Worm (Caenorhabditis elegans) whole organism, L4 larva: Measurements from ENCODE around the gene T05E12.8.

Experiments
- D1046.2 ChIP-seq: fragments of 200-800 bp; sonication (Bioruptor generic); IDR thresholded peaks from 2 replicates; pipeline ENCODE4 v1.3.6; 2022; ENCODE audit warnings: missing genetic modification characterization, missing compliant biosample characterization
- F49E8.2 ChIP-seq: sonication (generic microtip); optimal IDR thresholded peaks from 2 replicates; lab custom pipeline; 2016; ENCODE audit warnings: missing compliant biosample characterization, mild to moderate bottlenecking, missing genetic modification characterization, borderline replicate concordance
- R02D3.7 ChIP-seq: fragments of 150-350 bp; sonication (generic microtip); optimal IDR thresholded peaks from 3 replicates; lab custom pipeline; 2014; ENCODE audit warnings: missing biosample characterization, missing genetic modification characterization
- Y5F2A.4 ChIP-seq: fragments of 200-800 bp; sonication (Bioruptor generic); optimal IDR thresholded peaks from 2 replicates; lab custom pipeline; 2018; ENCODE audit warnings: mild to moderate bottlenecking, missing genetic modification characterization, missing compliant biosample characterization
- aha-1 ChIP-seq: fragments of 150-350 bp; peaks from one replicate; lab custom pipeline; 2014; ENCODE audit warnings: missing biosample characterization, missing genetic modification characterization
- aly-2 ChIP-seq: sonication (generic microtip); optimal IDR thresholded peaks from 2 replicates; lab custom pipeline; 2018; ENCODE audit warnings: missing biosample characterization, missing genetic modification characterization
- ama-1 ChIP-seq: fragments of 150-350 bp; optimal IDR thresholded peaks from 2 replicates; lab custom pipeline; 2014; ENCODE audit warnings: inconsistent platforms, mixed read lengths
- attf-4 ChIP-seq: sonication (generic microtip); optimal IDR thresholded peaks from 3 replicates; lab custom pipeline; 2017; ENCODE audit warnings: missing biosample characterization, missing genetic modification characterization
- ceh-32 ChIP-seq: sonication (generic microtip); optimal IDR thresholded peaks from 2 replicates; lab custom pipeline; 2016; ENCODE audit warnings: mild to moderate bottlenecking, missing genetic modification characterization, missing compliant biosample characterization; ENCODE audit not compliant: poor library complexity
- daf-16 ChIP-seq, 3 experiments: sonication (generic microtip); optimal IDR thresholded peaks; 2 replicates each; lab custom pipeline; 2016 to 2017; ENCODE audit warnings: missing genetic modification characterization in 3 of 3, missing genetic modification reagents in 3 of 3, mild to moderate bottlenecking in 2 of 3, missing compliant biosample characterization in 2 of 3, missing biosample characterization in 1 of 3, moderate library complexity in 1 of 3
- dmd-6 ChIP-seq: fragments of 200-800 bp; sonication (Bioruptor generic); IDR thresholded peaks from 2 replicates; pipeline ENCODE4 v1.3.6; 2022; ENCODE audit warnings: missing genetic modification reagents, missing genetic modification characterization, missing compliant biosample characterization
- dmd-8 ChIP-seq: fragments of 200-800 bp; sonication (Bioruptor generic); IDR thresholded peaks from 2 replicates; pipeline ENCODE4 v1.3.6; 2022; ENCODE audit warnings: missing genetic modification characterization, missing compliant biosample characterization
- dmd-9 ChIP-seq: fragments of 200-800 bp; sonication (Bioruptor generic); IDR thresholded peaks from 2 replicates; pipeline ENCODE4 v1.3.6; 2022; ENCODE audit warnings: missing genetic modification reagents, missing genetic modification characterization, missing compliant biosample characterization
- duxl-1 ChIP-seq: sonication (generic microtip); optimal IDR thresholded peaks from 2 replicates; lab custom pipeline; 2016; ENCODE audit warnings: mild to moderate bottlenecking, missing genetic modification characterization, moderate library complexity, missing compliant biosample characterization; ENCODE audit not compliant: poor library complexity
- dve-1 ChIP-seq: sonication (generic microtip); optimal IDR thresholded peaks from 2 replicates; lab custom pipeline; 2017; ENCODE audit warnings: antibody characterized with exemption, mild to moderate bottlenecking, missing genetic modification characterization, missing compliant biosample characterization; ENCODE audit not compliant: insufficient read depth
- egl-27 ChIP-seq: sonication (generic microtip); optimal IDR thresholded peaks from 3 replicates; lab custom pipeline; 2017; ENCODE audit warnings: missing biosample characterization, missing genetic modification reagents, missing genetic modification characterization
- egl-43 ChIP-seq: fragments of 200-800 bp; sonication (Bioruptor generic); IDR thresholded peaks from 2 replicates; pipeline ENCODE4 v1.3.6; 2022; ENCODE audit warnings: missing genetic modification reagents, missing genetic modification characterization, missing compliant biosample characterization
- fkh-10 ChIP-seq: fragments of 150-350 bp; optimal IDR thresholded peaks from 2 replicates; lab custom pipeline; 2014; ENCODE audit warnings: missing biosample characterization, missing genetic modification reagents, missing genetic modification characterization
- fos-1 ChIP-seq: fragments of 150-350 bp; optimal IDR thresholded peaks from 2 replicates; lab custom pipeline; 2014; ENCODE audit warnings: missing biosample characterization, missing genetic modification characterization
- gei-8 ChIP-seq: fragments of 200-800 bp; sonication (Bioruptor generic); optimal IDR thresholded peaks from 2 replicates; lab custom pipeline; 2018; ENCODE audit warnings: mild to moderate bottlenecking, missing genetic modification characterization, missing compliant biosample characterization
- hlh-11 ChIP-seq: fragments of 200-800 bp; sonication (Bioruptor generic); optimal IDR thresholded peaks from 2 replicates; lab custom pipeline; 2018; ENCODE audit warnings: mild to moderate bottlenecking, missing genetic modification characterization, missing compliant biosample characterization
- hmg-1.1 ChIP-seq: fragments of 200-800 bp; sonication (Bioruptor generic); IDR thresholded peaks from 2 replicates; pipeline ENCODE4 v1.3.6; 2022; ENCODE audit warnings: missing genetic modification reagents, missing genetic modification characterization, missing compliant biosample characterization
- jun-1 ChIP-seq: fragments of 150-350 bp; optimal IDR thresholded peaks from 2 replicates; lab custom pipeline; 2014; ENCODE audit warnings: missing biosample characterization, missing genetic modification reagents, missing genetic modification characterization
- lin-15B ChIP-seq: fragments of 150-350 bp; sonication (generic microtip); optimal IDR thresholded peaks from 3 replicates; lab custom pipeline; 2014; ENCODE audit warnings: missing biosample characterization, missing genetic modification characterization
- mxl-3 ChIP-seq: fragments of 200-800 bp; sonication (Bioruptor generic); optimal IDR thresholded peaks from 2 replicates; lab custom pipeline; 2018; ENCODE audit warnings: mild to moderate bottlenecking, missing genetic modification characterization, missing compliant biosample characterization
- nhr-25 ChIP-seq: sonication (generic microtip); optimal IDR thresholded peaks from 2 replicates; lab custom pipeline; 2017; ENCODE audit warnings: missing genetic modification characterization, mild to moderate bottlenecking, missing compliant biosample characterization, antibody characterized with exemption, moderate library complexity, borderline replicate concordance; ENCODE audit not compliant: insufficient read depth
- nhr-28 ChIP-seq: fragments of 150-350 bp; optimal IDR thresholded peaks from 2 replicates; lab custom pipeline; 2014; ENCODE audit warnings: missing biosample characterization, missing genetic modification characterization
- nhr-48 ChIP-seq: sonication (generic microtip); optimal IDR thresholded peaks from 2 replicates; lab custom pipeline; 2016; ENCODE audit warnings: mild to moderate bottlenecking, missing genetic modification characterization, missing compliant biosample characterization
- nhr-6 ChIP-seq: fragments of 150-350 bp; optimal IDR thresholded peaks from 2 replicates; lab custom pipeline; 2014; ENCODE audit warnings: missing biosample characterization, missing genetic modification characterization
- nhr-77 ChIP-seq: fragments of 150-350 bp; optimal IDR thresholded peaks from 2 replicates; lab custom pipeline; 2014; ENCODE audit warnings: missing biosample characterization, missing genetic modification characterization
- php-3 ChIP-seq: fragments of 200-800 bp; sonication (Bioruptor generic); IDR thresholded peaks from 2 replicates; pipeline ENCODE4 v1.3.6; 2022; ENCODE audit warnings: missing genetic modification reagents, missing genetic modification characterization, missing compliant biosample characterization
- pqm-1 ChIP-seq: sonication (generic microtip); optimal IDR thresholded peaks from 2 replicates; lab custom pipeline; 2017; ENCODE audit warnings: missing biosample characterization, missing genetic modification characterization
- snpc-1.2 ChIP-seq: fragments of 200-800 bp; sonication (Bioruptor generic); IDR thresholded peaks from 2 replicates; pipeline ENCODE4 v1.3.6; 2022; ENCODE audit warnings: missing genetic modification reagents, missing genetic modification characterization, missing compliant biosample characterization
- spr-3 ChIP-seq: fragments of 200-800 bp; sonication (Bioruptor generic); optimal IDR thresholded peaks from 2 replicates; lab custom pipeline; 2018; ENCODE audit warnings: mild to moderate bottlenecking, missing genetic modification characterization, missing compliant biosample characterization
- tra-1 ChIP-seq: fragments of 200-800 bp; sonication (Bioruptor generic); IDR thresholded peaks from 2 replicates; pipeline ENCODE4 v1.3.6; 2022; ENCODE audit warnings: missing genetic modification reagents, missing genetic modification characterization, missing compliant biosample characterization
- unc-62 ChIP-seq, 3 experiments: fragments of 150-350 bp in 1 of 3; sonication (generic microtip); optimal IDR thresholded peaks in 2 of 3; peaks in 1 of 3; 1 replicate in 1 of 3; 2 replicates in 2 of 3; lab custom pipeline; 2014 to 2017; ENCODE audit warnings: missing biosample characterization in 3 of 3, missing genetic modification characterization in 3 of 3, missing genetic modification reagents in 3 of 3, missing genotype in 1 of 3
- vab-7 ChIP-seq: fragments of 200-800 bp; sonication (Bioruptor generic); IDR thresholded peaks from 2 replicates; pipeline ENCODE4 v1.3.6; 2022; ENCODE audit warnings: missing genetic modification reagents, missing genetic modification characterization, missing compliant biosample characterization
- zag-1 ChIP-seq: fragments of 150-350 bp; optimal IDR thresholded peaks from 2 replicates; lab custom pipeline; 2014; ENCODE audit warnings: missing biosample characterization, missing genetic modification characterization
- zfp-3 ChIP-seq: fragments of 200-800 bp; sonication (Bioruptor generic); conservative IDR thresholded peaks from 2 replicates; pipeline ENCODE4 v1.3.6; 2022; ENCODE audit warnings: missing genetic modification reagents, missing genetic modification characterization, missing compliant biosample characterization
- zip-2 ChIP-seq: fragments of 150-350 bp; optimal IDR thresholded peaks from 2 replicates; lab custom pipeline; 2014; ENCODE audit warnings: missing biosample characterization, missing genetic modification characterization

The T05E12.8 gene

ce11 chrV:17079795-17080194 lies 10.9 kb downstream of the T05E12.8 start, which contains the start of gene srw-20 (continued):
- TF ChIP-seq nhr-25, result no peak

- TF ChIP-seq Y5F2A.4 (no peak), aha-1 (tag; lab: Kevin White, UChicago) (peak; percentile 16), ceh-32 (tag; lab: Kevin White, UChicago) (no peak)
Observed at ce11 chrV:17082718-17083117, 13.8 kb downstream of the T05E12.8 start, which contains the start of gene T05E12.9. Gene T05E12.9, minus strand, starts transcription at chrV:17082818.

DNA sequence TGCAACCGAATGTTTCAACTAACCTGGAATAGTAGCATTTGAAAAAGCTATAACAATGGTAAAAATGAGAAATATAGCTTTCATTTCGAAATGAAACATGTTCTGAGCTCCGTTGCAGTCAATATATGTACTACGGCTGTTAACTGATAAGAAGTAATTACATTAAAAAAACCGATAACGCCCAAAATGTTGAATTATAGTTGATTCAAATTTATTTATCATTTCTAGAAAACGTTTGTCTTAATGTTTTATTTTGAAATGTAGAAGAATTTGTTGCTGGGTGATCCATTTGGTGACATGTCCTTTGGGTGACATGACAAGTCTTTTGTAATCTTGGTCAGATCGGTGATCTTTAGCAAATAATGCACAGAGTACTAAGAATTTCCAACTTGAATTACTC lies 20.4 kb downstream of the T05E12.8 start, which contains the start of gene T05E12.6:
T05E12.6 (minus strand) TSS at position 101 of the 400 bp plus-strand sequence.
- TF ChIP-seq lin-15B (tag; lab: Kevin White, UChicago), result no peak
- TF ChIP-seq php-3 (GFP tag; lab: Robert Waterston, UW), result peak; percentile 32; the same call in 1 of the 2 replicates
- TF ChIP-seq, all 104 proteins: peak for 1

ce11 chrV:17089931-17090429 lies 21.0 kb downstream of the T05E12.8 start, which contains the start of gene srh-237:
Gene srh-237, plus strand, starts transcription at chrV:17090379.
- TF ChIP-seq egl-27 (tag; lab: Kevin White, UChicago) (no peak), pqm-1 (peak; percentile 58), mxl-3 (peak; percentile 4), dmd-8 (no peak), nhr-77 (tag; lab: Kevin White, UChicago) (peak; percentile 3), dve-1 (tag; lab: Kevin White, UChicago) (no peak), nhr-48 (tag; lab: Kevin White, UChicago) (no peak), unc-62 (GFP tag; optimal IDR thresholded peaks at IDR 0.05 in 1 of 2; lab: Kevin White, UChicago) (peak in 1 of 2 experiments; percentile 24), unc-62 (tag; optimal IDR thresholded peaks at IDR 0.05; lab: Kevin White, UChicago) (no peak), hlh-11 (tag; lab: Kevin White, UChicago) (peak; percentile 60), aha-1 (tag; lab: Kevin White, UChicago) (peak; percentile 64), nhr-28 (tag; lab: Kevin White, UChicago) (peak; percentile 19), D1046.2 (GFP tag; lab: Robert Waterston, UW) (no peak), nhr-6 (no peak), R02D3.7 (tag; lab: Kevin White, UChicago) (no peak), php-3 (GFP tag; lab: Robert Waterston, UW) (0 out of 2 replicates have a peak, but pooled peaks have one; percentile 20), dmd-6 (GFP tag; lab: Robert Waterston, UW) (peak; percentile 86), daf-16 (GFP tag; optimal IDR thresholded peaks at IDR 0.05; lab: Kevin White, UChicago) (no peak), daf-16 (tag; optimal IDR thresholded peaks at IDR 0.05; lab: Kevin White, UChicago) (peak; percentile 42)

- TF ChIP-seq ama-1 (lab: Kevin White, UChicago) (no peak), zip-2 (no peak), aly-2 (tag; lab: Kevin White, UChicago) (no peak)
Observed at ce11 chrV:17092262-17092661, 23.3 kb downstream of the T05E12.8 start, which contains the start of gene ZK218.1. Gene ZK218.1, plus strand, starts transcription at chrV:17092562.

ce11 chrV:17094568-17094967 lies 25.6 kb downstream of the T05E12.8 start:
- no peak for TF ChIP-seq snpc-1.2 (GFP tag; lab: Robert Waterston, UW)
- TF ChIP-seq dmd-9 (GFP tag; lab: Robert Waterston, UW), result no peak

DNA sequence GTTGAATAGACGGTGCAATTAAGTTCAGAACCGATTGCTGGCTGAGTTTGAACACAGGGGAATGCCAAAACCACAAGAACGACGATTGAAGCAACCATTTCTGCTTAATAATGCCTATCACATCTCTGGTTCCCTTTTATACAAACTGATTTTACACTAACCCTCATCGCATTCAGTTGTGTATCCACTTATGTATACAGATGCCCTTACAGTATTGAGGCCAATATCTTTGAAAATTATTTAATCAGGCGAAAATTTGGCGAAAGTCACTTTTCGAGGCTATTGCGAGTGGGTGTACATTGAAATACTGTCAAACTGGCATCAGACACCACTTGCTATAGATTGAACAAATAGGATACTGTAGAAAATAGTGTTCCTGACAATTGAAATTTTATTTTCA lies 29.7 kb downstream of the T05E12.8 start, which contains the start of the genes ZK218.3 and ZK218.4:
ZK218.3 (minus strand) TSS at position 101 of the 400 bp plus-strand sequence.
ZK218.4 (plus strand) TSS at position 186 of the 400 bp plus-strand sequence.
- TF ChIP-seq egl-43 (GFP tag; lab: Robert Waterston, UW) (no peak), gei-8 (GFP tag; lab: Kevin White, UChicago) (no peak), zfp-3 (no peak), vab-7 (GFP tag; lab: Robert Waterston, UW) (no peak), attf-4 (no peak), spr-3 (GFP tag; lab: Kevin White, UChicago) (no peak), F49E8.2 (no peak), tra-1 (GFP tag; lab: Robert Waterston, UW) (no peak), hmg-1.1 (GFP tag; lab: Robert Waterston, UW) (no peak), zag-1 (tag; lab: Kevin White, UChicago) (no peak), duxl-1 (tag; lab: Kevin White, UChicago) (no peak), jun-1 (tag; lab: Kevin White, UChicago) (no peak), fos-1 (tag; lab: Kevin White, UChicago) (no peak), fkh-10 (GFP tag; lab: Kevin White, UChicago) (no peak)
